Worm (Caenorhabditis elegans) whole organism, L2 larva: ENCODE results near the gene fbxc-54.

ENCODE experiments used
- C34F6.9 ChIP-seq: fragments of 150-350 bp; optimal IDR thresholded peaks from 2 replicates; lab custom pipeline; 2014; ENCODE audit warnings: missing biosample characterization, missing genetic modification characterization
- F13H6.1 ChIP-seq: sonication (generic microtip); optimal IDR thresholded peaks from 2 replicates; lab custom pipeline; 2016; ENCODE audit warnings: missing genetic modification characterization, missing compliant biosample characterization
- R02D3.7 ChIP-seq: fragments of 150-350 bp; optimal IDR thresholded peaks from 2 replicates; lab custom pipeline; 2014; ENCODE audit warnings: missing biosample characterization, missing genetic modification characterization
- ZK546.5 ChIP-seq: sonication (generic microtip); optimal IDR thresholded peaks from 2 replicates; lab custom pipeline; 2017; ENCODE audit warnings: missing biosample characterization, missing genetic modification characterization
- aly-2 ChIP-seq: fragments of 150-350 bp; optimal IDR thresholded peaks from 2 replicates; lab custom pipeline; 2014; ENCODE audit warnings: missing biosample characterization, missing genetic modification characterization
- ama-1 ChIP-seq: fragments of 150-350 bp; optimal IDR thresholded peaks from 2 replicates; lab custom pipeline; 2018; ENCODE audit warnings: inconsistent platforms
- blmp-1 ChIP-seq: sonication (generic microtip); optimal IDR thresholded peaks from 2 replicates; lab custom pipeline; 2017; ENCODE audit warnings: missing genetic modification characterization, mild to moderate bottlenecking, missing compliant biosample characterization, antibody characterized with exemption, moderate library complexity; ENCODE audit not compliant: insufficient read depth
- ceh-16 ChIP-seq: fragments of 150-350 bp; optimal IDR thresholded peaks from 2 replicates; lab custom pipeline; 2014; ENCODE audit warnings: missing biosample characterization, missing genetic modification characterization
- ceh-82 ChIP-seq: fragments of 150-350 bp; optimal IDR thresholded peaks from 2 replicates; lab custom pipeline; 2014; ENCODE audit warnings: missing biosample characterization, missing genetic modification characterization
- crh-2 ChIP-seq: sonication (generic microtip); optimal IDR thresholded peaks from 2 replicates; lab custom pipeline; 2017; ENCODE audit warnings: missing biosample characterization, missing genetic modification characterization
- egl-27 ChIP-seq: sonication (generic microtip); optimal IDR thresholded peaks from 3 replicates; lab custom pipeline; 2017; ENCODE audit warnings: missing biosample characterization, missing genetic modification reagents, missing genetic modification characterization
- elt-1 ChIP-seq: fragments of 150-350 bp; optimal IDR thresholded peaks from 2 replicates; lab custom pipeline; 2014; ENCODE audit warnings: missing biosample characterization, missing genetic modification characterization
- elt-3 ChIP-seq: sonication (generic microtip); optimal IDR thresholded peaks from 2 replicates; lab custom pipeline; 2017; ENCODE audit warnings: missing biosample characterization, missing genetic modification characterization
- fos-1 ChIP-seq: fragments of 150-350 bp; optimal IDR thresholded peaks from 2 replicates; lab custom pipeline; 2014; ENCODE audit warnings: missing biosample characterization, missing genetic modification characterization
- gmeb-1 ChIP-seq: fragments of 150-350 bp; optimal IDR thresholded peaks from 2 replicates; lab custom pipeline; 2014; ENCODE audit warnings: missing biosample characterization, missing genetic modification characterization
- lin-11 ChIP-seq: fragments of 150-350 bp; sonication (generic microtip); optimal IDR thresholded peaks from 2 replicates; lab custom pipeline; 2014; ENCODE audit warnings: missing biosample characterization, missing genetic modification characterization, inconsistent platforms, mixed read lengths
- lin-13 ChIP-seq: fragments of 150-350 bp; optimal IDR thresholded peaks from 2 replicates; lab custom pipeline; 2014; ENCODE audit warnings: missing biosample characterization, missing genetic modification reagents, missing genetic modification characterization
- lin-39 ChIP-seq: fragments of 150-350 bp; optimal IDR thresholded peaks from 2 replicates; lab custom pipeline; 2014; ENCODE audit warnings: missing biosample characterization, missing genetic modification reagents, missing genetic modification characterization
- lsy-2 ChIP-seq, 2 experiments: fragments of 150-350 bp in 1 of 2; sonication (generic microtip) in 1 of 2; optimal IDR thresholded peaks; 2 replicates each; lab custom pipeline; 2014 to 2017; ENCODE audit warnings: missing biosample characterization in 2 of 2, missing genetic modification characterization in 2 of 2
- mab-5 ChIP-seq: fragments of 150-350 bp; optimal IDR thresholded peaks from 2 replicates; lab custom pipeline; 2014; ENCODE audit warnings: missing biosample characterization, missing genetic modification characterization
- mdl-1 ChIP-seq, 2 experiments: fragments of 150-350 bp in 1 of 2; sonication (generic microtip) in 1 of 2; optimal IDR thresholded peaks; 2 replicates each; lab custom pipeline; 2017; ENCODE audit warnings: missing biosample characterization in 2 of 2, missing genetic modification characterization in 2 of 2
- nhr-11 ChIP-seq: fragments of 150-350 bp; optimal IDR thresholded peaks from 2 replicates; lab custom pipeline; 2014; ENCODE audit warnings: missing biosample characterization, missing genetic modification characterization
- nhr-129 ChIP-seq: fragments of 150-350 bp; optimal IDR thresholded peaks from 2 replicates; lab custom pipeline; 2014; ENCODE audit warnings: missing biosample characterization, missing genetic modification characterization
- nhr-21 ChIP-seq: fragments of 150-350 bp; optimal IDR thresholded peaks from 2 replicates; lab custom pipeline; 2014; ENCODE audit warnings: missing biosample characterization, missing genetic modification characterization
- nhr-237 ChIP-seq: fragments of 150-350 bp; optimal IDR thresholded peaks from 2 replicates; lab custom pipeline; 2014; ENCODE audit warnings: missing biosample characterization, missing genetic modification characterization
- nhr-25 ChIP-seq: fragments of 150-350 bp; sonication (generic microtip); optimal IDR thresholded peaks from 3 replicates; lab custom pipeline; 2014; ENCODE audit warnings: missing biosample characterization, missing genetic modification characterization
- nhr-6 ChIP-seq: fragments of 150-350 bp; optimal IDR thresholded peaks from 2 replicates; lab custom pipeline; 2014; ENCODE audit warnings: missing biosample characterization, missing genetic modification characterization
- peb-1 ChIP-seq: fragments of 150-350 bp; optimal IDR thresholded peaks from 2 replicates; lab custom pipeline; 2014; ENCODE audit warnings: missing biosample characterization, missing genetic modification characterization
- skn-1 ChIP-seq: sonication (generic microtip); optimal IDR thresholded peaks from 2 replicates; lab custom pipeline; 2017; ENCODE audit warnings: missing biosample characterization, missing genetic modification characterization
- sma-3 ChIP-seq: sonication (generic microtip); optimal IDR thresholded peaks from 2 replicates; lab custom pipeline; 2016; ENCODE audit warnings: missing genetic modification reagents, missing genetic modification characterization, missing compliant biosample characterization
- sma-9 ChIP-seq, 2 experiments: fragments of 150-350 bp in 1 of 2; sonication (generic microtip) in 1 of 2; optimal IDR thresholded peaks; 2 replicates each; lab custom pipeline; 2014 to 2016; ENCODE audit warnings: missing genetic modification characterization in 2 of 2, mild to moderate bottlenecking in 1 of 2, missing biosample characterization in 1 of 2, missing compliant biosample characterization in 1 of 2, missing genetic modification reagents in 1 of 2, moderate library complexity in 1 of 2
- snpc-4 ChIP-seq: fragments of 150-350 bp; optimal IDR thresholded peaks from 2 replicates; lab custom pipeline; 2014; ENCODE audit warnings: missing biosample characterization, missing genetic modification characterization
- unc-39 ChIP-seq: fragments of 150-350 bp; optimal IDR thresholded peaks from 2 replicates; lab custom pipeline; 2014; ENCODE audit warnings: missing biosample characterization, missing genetic modification characterization
- unc-55 ChIP-seq: fragments of 150-350 bp; sonication (generic microtip); optimal IDR thresholded peaks from 3 replicates; lab custom pipeline; 2014; ENCODE audit warnings: missing biosample characterization, missing genetic modification reagents, missing genetic modification characterization
- ztf-1 ChIP-seq: fragments of 200-800 bp; sonication (Bioruptor generic); conservative IDR thresholded peaks from 2 replicates; pipeline ENCODE4 v1.3.6; 2022; ENCODE audit warnings: missing genetic modification characterization, missing compliant biosample characterization
- ztf-11 ChIP-seq: sonication (generic microtip); optimal IDR thresholded peaks from 2 replicates; lab custom pipeline; 2017; ENCODE audit warnings: missing biosample characterization, missing genetic modification characterization
- ztf-4 ChIP-seq: fragments of 150-350 bp; optimal IDR thresholded peaks from 2 replicates; lab custom pipeline; 2014; ENCODE audit warnings: missing biosample characterization, missing genetic modification characterization

fbxc-54 gene

DNA sequence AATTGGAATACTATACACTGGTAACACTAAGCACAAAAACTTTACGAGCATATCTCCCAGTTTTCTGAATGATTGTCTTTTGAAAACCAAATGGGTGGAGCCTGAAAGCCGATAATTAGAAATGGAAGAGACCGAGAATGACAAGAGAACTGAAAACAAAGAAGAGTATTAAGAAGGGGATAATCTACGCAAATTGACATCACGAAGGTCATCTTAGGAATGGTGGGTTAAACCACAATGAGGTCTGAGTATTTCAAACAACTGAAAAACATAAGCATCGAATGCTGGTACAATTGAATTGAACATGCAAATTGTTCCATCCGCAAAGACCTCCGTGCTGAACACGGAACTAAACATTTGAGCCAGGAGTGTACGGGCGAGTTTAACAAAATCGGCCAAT lies 7.9 kb downstream of the fbxc-54 start, which contains the start of gene spp-24:
spp-24 (minus strand) TSS at position 101 of the 400 bp plus-strand sequence.
- TF ChIP-seq lin-11 (no peak), elt-3 (no peak), nhr-21 (no peak), nhr-6 (tag; lab: Kevin White, UChicago) (no peak), C34F6.9 (tag; lab: Kevin White, UChicago) (no peak), F13H6.1 (tag; lab: Kevin White, UChicago) (no peak), unc-39 (tag; lab: Kevin White, UChicago) (no peak), mab-5 (tag; lab: Kevin White, UChicago) (no peak), blmp-1 (tag; lab: Kevin White, UChicago) (no peak), ztf-4 (tag; lab: Kevin White, UChicago) (no peak), lin-39 (no peak), nhr-129 (tag; lab: Kevin White, UChicago) (no peak), nhr-237 (tag; lab: Kevin White, UChicago) (no peak), gmeb-1 (no peak), ceh-82 (tag; lab: Kevin White, UChicago) (no peak), nhr-11 (tag; lab: Kevin White, UChicago) (no peak), ceh-16 (tag; lab: Kevin White, UChicago) (no peak), aly-2 (tag; lab: Kevin White, UChicago) (no peak), skn-1 (no peak), sma-3 (no peak)

DNA sequence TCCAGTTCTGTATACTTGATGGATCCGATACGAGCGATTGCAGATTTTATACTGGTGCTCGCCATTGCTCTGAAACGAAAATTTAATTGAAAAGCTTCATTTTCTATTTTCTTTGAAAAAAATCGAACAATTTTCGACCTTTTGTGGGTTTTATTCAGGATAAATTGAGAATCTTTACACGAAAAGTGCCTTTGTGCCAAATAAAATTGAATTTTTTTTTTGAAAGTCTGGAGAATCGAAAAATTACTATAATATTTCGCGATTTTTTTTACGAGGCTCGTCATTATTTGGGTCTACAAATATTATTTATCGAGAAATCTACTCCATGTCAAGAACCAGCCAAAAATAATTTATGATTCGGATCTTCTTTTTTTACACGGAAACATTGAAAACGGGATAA lies 10.4 kb downstream of the fbxc-54 start, which contains the start of gene F23F1.10:
F23F1.10 (minus strand) TSS at position 69 of the 400 bp plus-strand sequence.
- TF ChIP-seq lsy-2 (tag; optimal IDR thresholded peaks at IDR 0.05; lab: Kevin White, UChicago) (no peak), egl-27 (tag; lab: Kevin White, UChicago) (no peak), gmeb-1 (no peak), elt-3 (no peak), mab-5 (tag; lab: Kevin White, UChicago) (no peak), skn-1 (no peak), ztf-4 (tag; lab: Kevin White, UChicago) (no peak), ama-1 (no peak), nhr-11 (tag; lab: Kevin White, UChicago) (no peak), unc-55 (GFP tag; lab: Kevin White, UChicago) (no peak), C34F6.9 (tag; lab: Kevin White, UChicago) (no peak), F13H6.1 (tag; lab: Kevin White, UChicago) (no peak), R02D3.7 (tag; lab: Kevin White, UChicago) (no peak), sma-9 (GFP tag; optimal IDR thresholded peaks at IDR 0.05; lab: Kevin White, UChicago) (no peak), sma-9 (tag; optimal IDR thresholded peaks at IDR 0.05; lab: Kevin White, UChicago) (no peak), peb-1 (tag; lab: Kevin White, UChicago) (no peak)
- TF ChIP-seq, all 48 proteins: peak for 0

DNA sequence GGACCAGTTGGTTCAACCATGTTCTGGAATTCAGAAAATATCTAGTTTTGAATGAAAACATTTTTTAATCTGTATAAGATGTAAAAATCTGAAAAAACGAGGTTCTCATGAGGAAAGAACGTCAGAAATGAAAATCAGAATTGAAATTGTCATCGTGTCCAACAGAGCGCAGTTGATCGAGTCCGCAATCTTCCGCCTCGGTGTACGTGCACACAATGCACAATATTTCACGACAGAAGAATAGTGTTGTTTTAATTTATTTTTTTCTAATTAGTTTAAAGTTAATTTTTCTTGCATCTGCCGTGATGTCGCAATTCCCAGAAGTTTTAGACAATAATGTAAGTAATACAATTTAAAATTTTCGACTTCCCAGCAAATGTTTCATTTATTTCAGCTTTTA lies 12.1 kb downstream of the fbxc-54 start, which contains the start of gene nfyc-1:
nfyc-1 (plus strand) TSS at position 268 of the 400 bp plus-strand sequence.
- TF ChIP-seq nhr-25 (tag; lab: Kevin White, UChicago) (peak; percentile 41), lsy-2 (tag; optimal IDR thresholded peaks at IDR 0.05; lab: Kevin White, UChicago) (peak in 1 of 2 experiments; percentile 82), lin-13 (GFP tag; lab: Kevin White, UChicago) (peak; percentile 68), sma-3 (peak; percentile 25), skn-1 (peak; percentile 98), ztf-11 (no peak), nhr-129 (tag; lab: Kevin White, UChicago) (peak; percentile 60), ztf-4 (tag; lab: Kevin White, UChicago) (peak; percentile 24), F13H6.1 (tag; lab: Kevin White, UChicago) (peak; percentile 23), lin-11 (peak; percentile 68), fos-1 (tag; lab: Kevin White, UChicago) (peak; percentile 57), snpc-4 (no peak), sma-9 (GFP tag; optimal IDR thresholded peaks at IDR 0.05; lab: Kevin White, UChicago) (peak; percentile 43), sma-9 (tag; optimal IDR thresholded peaks at IDR 0.05; lab: Kevin White, UChicago) (no peak), blmp-1 (tag; lab: Kevin White, UChicago) (peak; percentile 26), mdl-1 (tag; optimal IDR thresholded peaks at IDR 0.05; lab: Kevin White, UChicago) (no peak), mab-5 (tag; lab: Kevin White, UChicago) (no peak), unc-55 (GFP tag; lab: Kevin White, UChicago) (peak; percentile 81), gmeb-1 (peak; percentile 48), crh-2 (peak; percentile 77), C34F6.9 (tag; lab: Kevin White, UChicago) (peak; percentile 87)

DNA sequence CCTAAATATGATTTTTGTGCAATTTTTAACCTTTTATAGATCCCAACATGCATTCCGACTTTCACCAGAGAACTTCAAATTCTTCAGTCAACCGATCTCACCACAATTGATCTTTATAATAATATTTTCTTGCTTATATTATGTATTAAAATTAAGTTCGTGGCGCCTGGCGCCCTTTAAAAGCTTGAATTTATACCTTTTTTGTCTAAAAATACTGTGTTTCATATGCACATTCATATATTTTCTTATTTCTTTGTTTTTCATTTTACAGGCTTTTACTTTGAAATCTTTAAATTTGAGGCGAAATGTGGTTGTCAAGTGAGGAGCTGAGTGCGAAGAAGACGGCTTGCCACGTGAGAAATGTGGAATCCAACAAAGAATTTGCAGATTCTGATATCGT lies 13.2 kb downstream of the fbxc-54 start, which contains the start of gene rpoa-49:
rpoa-49 (plus strand) TSS at position 301 of the 400 bp plus-strand sequence.
- TF ChIP-seq elt-1 (tag; lab: Kevin White, UChicago): no peak
- TF ChIP-seq fos-1 (tag; lab: Kevin White, UChicago): no peak
- no peak for TF ChIP-seq sma-3
- TF ChIP-seq nhr-237 (tag; lab: Kevin White, UChicago): no peak
- TF ChIP-seq ZK546.5 (tag; lab: Kevin White, UChicago): no peak
- TF ChIP-seq ztf-1: no peak
- no peak for TF ChIP-seq skn-1
